Fruit fly (Drosophila melanogaster): ENCODE measurements around the gene MetRS-m.

dm6 chr3R:14284422-14284760 lies 24.6 kb upstream of the MetRS-m start:
- TF ChIP-seq Ets98B (GFP tag; IDR thresholded peaks at IDR 0.05) (no peak), CG32121 (GFP tag; IDR thresholded peaks at IDR 0.05) (no peak), CG10348 (GFP tag; IDR thresholded peaks at IDR 0.05) (no peak), CG4496 (GFP tag; IDR thresholded peaks at IDR 0.05) (no peak), CG13204 (GFP tag; optimal IDR thresholded peaks at IDR 0.05) (no peak), CG8159 (tag; optimal IDR thresholded peaks at IDR 0.05) (no peak), fd96Ca (GFP tag; IDR thresholded peaks at IDR 0.05) (no peak), Snoo (tag; optimal IDR thresholded peaks at IDR 0.05) (no peak), rn (GFP tag; IDR thresholded peaks at IDR 0.05) (no peak), D1 (tag; optimal IDR thresholded peaks at IDR 0.05) (no peak), CG14655 (GFP tag; optimal IDR thresholded peaks at IDR 0.05) (no peak), CG8301 (tag; optimal IDR thresholded peaks at IDR 0.05) (no peak), CG9948 (tag; optimal IDR thresholded peaks at IDR 0.05) (no peak), CG15710 (tag; optimal IDR thresholded peaks at IDR 0.05) (no peak)
